Worm (Caenorhabditis elegans): ENCODE data around the gene gon-1.

The gon-1 gene

DNA sequence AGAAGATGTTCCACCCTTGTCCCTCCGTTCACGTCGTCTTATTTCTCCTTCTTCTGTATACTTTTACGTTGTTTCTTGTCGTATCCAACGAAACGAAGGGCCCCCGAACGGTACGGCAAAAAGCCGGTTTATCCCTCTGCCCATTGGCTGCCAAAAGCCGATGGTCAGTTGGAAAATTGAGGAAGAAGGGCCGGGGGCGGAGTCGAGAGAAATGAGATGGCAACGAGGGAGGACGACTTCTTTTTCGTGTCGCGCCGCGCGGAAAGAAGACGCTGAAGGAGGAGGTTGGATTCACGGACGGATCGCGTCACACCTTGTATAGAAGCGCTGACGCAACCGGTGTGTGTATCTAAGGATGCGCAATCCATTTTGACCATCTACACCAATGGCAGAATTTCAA is 38.1 kb downstream of the gon-1 start:
- TF ChIP-seq aly-2 (tag; optimal IDR thresholded peaks at IDR 0.05) (no peak), ztf-4 (tag; optimal IDR thresholded peaks at IDR 0.05) (no peak), efl-1 (optimal IDR thresholded peaks at IDR 0.05) (no peak), efl-1 (GFP tag; optimal IDR thresholded peaks at IDR 0.05 in 1 of 2) (peak in 1 of 2 experiments; percentile 6)

DNA sequence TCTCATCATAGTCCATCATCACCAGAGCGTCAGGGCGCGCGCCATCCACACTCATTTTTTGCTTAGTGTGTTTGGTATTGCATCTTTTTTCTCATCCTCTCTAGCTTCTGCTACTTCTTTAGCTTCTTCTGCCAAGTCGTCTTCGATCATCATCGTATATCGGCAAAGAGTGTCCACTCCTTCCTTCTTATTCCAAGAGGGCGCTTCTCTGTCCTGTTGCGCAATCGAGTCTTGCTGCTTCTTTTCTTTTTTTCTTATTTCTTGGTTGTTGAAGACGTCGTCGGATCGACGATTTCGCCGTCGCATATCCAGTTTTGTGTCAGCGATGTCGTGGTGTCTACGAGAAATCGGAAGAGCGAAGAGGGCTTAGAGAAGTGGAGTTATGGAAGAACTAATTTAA is 40.2 kb downstream of the gon-1 start:
- TF ChIP-seq blmp-1 (tag; optimal IDR thresholded peaks at IDR 0.05) (peak; percentile 34), swsn-7 (tag; optimal IDR thresholded peaks at IDR 0.05) (no peak)

ce11 chrIV:9903608-9904007 is 49.6 kb downstream of the gon-1 start, which contains the start of gene best-13:
best-13 (plus strand) TSS chrIV:9903908.
- no peak for TF ChIP-seq ama-1 (optimal IDR thresholded peaks at IDR 0.05)
- TF ChIP-seq elt-3 (tag; optimal IDR thresholded peaks at IDR 0.05): no peak
- no peak for TF ChIP-seq fkh-8 (tag; optimal IDR thresholded peaks at IDR 0.05)

ce11 chrIV:9899227-9899626 is 54.0 kb downstream of the gon-1 start:
- TF ChIP-seq elt-3 (tag; optimal IDR thresholded peaks at IDR 0.05) (no peak), nhr-19 (GFP tag; conservative IDR thresholded peaks at IDR 0.05) (no peak), mep-1 (tag; optimal IDR thresholded peaks at IDR 0.05) (peak; percentile 19), efl-3 (GFP tag; optimal IDR thresholded peaks at IDR 0.05) (no peak), ceh-82 (tag; optimal IDR thresholded peaks at IDR 0.05) (peak in 1 of 3 experiments; percentile 7), alr-1 (tag; optimal IDR thresholded peaks at IDR 0.05; ENCODE audit: borderline replicate concordance) (no peak), lin-15B (tag; optimal IDR thresholded peaks at IDR 0.05) (no peak), fkh-10 (GFP tag; optimal IDR thresholded peaks at IDR 0.05) (peak; percentile 14), nhr-237 (tag; optimal IDR thresholded peaks at IDR 0.05) (no peak), snu-23 (GFP tag; optimal IDR thresholded peaks at IDR 0.05) (no peak), dpl-1 (GFP tag; optimal IDR thresholded peaks at IDR 0.05) (peak; percentile 13 to 42 (median 31)), swsn-7 (tag; optimal IDR thresholded peaks at IDR 0.05) (no peak), egl-27 (tag; optimal IDR thresholded peaks at IDR 0.05) (no peak), lin-14 (GFP tag; optimal IDR thresholded peaks at IDR 0.05) (peak; percentile 62), efl-1 (optimal IDR thresholded peaks at IDR 0.05) (peak; percentile 34 to 45), efl-1 (GFP tag; optimal IDR thresholded peaks at IDR 0.05 in 1 of 2) (peak; percentile 37 to 93), lin-35 (GFP tag; optimal IDR thresholded peaks at IDR 0.05) (peak; percentile 10 to 66)

ce11 chrIV:9898712-9899111 is 54.5 kb downstream of the gon-1 start, which contains the start of gene tbc-3:
tbc-3 (plus strand) TSS chrIV:9899012.
- TF ChIP-seq C04F5.9 (tag; optimal IDR thresholded peaks at IDR 0.05) (no peak), efl-1 (optimal IDR thresholded peaks at IDR 0.05) (no peak), efl-1 (GFP tag; optimal IDR thresholded peaks at IDR 0.05 in 1 of 2) (peak in 1 of 2 experiments; percentile 21)

DNA sequence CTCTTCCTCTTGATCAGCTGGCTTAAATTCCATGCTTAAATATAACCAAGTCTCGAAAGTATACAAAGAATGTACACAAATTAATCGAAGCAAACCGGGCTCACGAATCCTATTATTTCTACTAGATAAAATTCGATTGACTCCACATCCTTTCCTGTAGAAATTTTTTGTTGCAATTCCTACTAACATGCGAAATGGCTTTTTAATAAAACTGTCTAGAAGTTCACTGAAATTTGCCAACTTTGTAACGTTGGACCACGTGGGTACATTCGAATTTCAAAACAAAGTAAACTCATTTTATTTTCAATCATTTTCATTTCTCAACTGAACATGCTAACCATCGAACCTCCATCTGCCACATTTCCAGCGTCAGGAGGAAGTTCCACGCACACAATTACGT is 58.1 kb downstream of the gon-1 start, which contains the start of gene ssp-32:
Gene ssp-32, plus strand, starts transcription at position 301 of the 400 bp plus-strand sequence.
- TF ChIP-seq nhr-76 (tag; optimal IDR thresholded peaks at IDR 0.05) (no peak), lin-15B (tag; optimal IDR thresholded peaks at IDR 0.05) (no peak), nhr-47 (tag; optimal IDR thresholded peaks at IDR 0.05) (no peak), ztf-4 (tag; optimal IDR thresholded peaks at IDR 0.05) (no peak), mdl-1 (tag; optimal IDR thresholded peaks at IDR 0.05) (no peak), ceh-90 (tag; optimal IDR thresholded peaks at IDR 0.05) (no peak), F16B12.6 (tag; optimal IDR thresholded peaks at IDR 0.05) (no peak), unc-30 (tag; optimal IDR thresholded peaks at IDR 0.05) (no peak), C34B4.2 (tag; optimal IDR thresholded peaks at IDR 0.05) (no peak), lsy-2 (tag; optimal IDR thresholded peaks at IDR 0.05) (no peak), fkh-4 (tag; optimal IDR thresholded peaks at IDR 0.05; ENCODE audit: borderline replicate concordance) (no peak), nhr-237 (tag; optimal IDR thresholded peaks at IDR 0.05) (no peak), nhr-85 (tag) (no peak), zag-1 (tag; optimal IDR thresholded peaks at IDR 0.05) (no peak)

Data from whole organism, L1 larva.